Fruit fly (Drosophila melanogaster): ENCODE data around the gene D19B.

- peak; percentile 50 for TF ChIP-seq Bteb2 (GFP tag; optimal IDR thresholded peaks at IDR 0.05)
- peak; percentile 28 for TF ChIP-seq pum (GFP tag; optimal IDR thresholded peaks at IDR 0.05)
- TF ChIP-seq CG31441 (GFP tag; IDR thresholded peaks at IDR 0.05) = peak; percentile 57
- peak; percentile 16 for TF ChIP-seq nerfin-1 (tag; optimal IDR thresholded peaks at IDR 0.05)
- TF ChIP-seq CG10321 (GFP tag; IDR thresholded peaks at IDR 0.05) = no peak
- TF ChIP-seq NK7.1 (GFP tag; optimal IDR thresholded peaks at IDR 0.05) = no peak
- peak; percentile 5 for TF ChIP-seq tup (GFP tag; optimal IDR thresholded peaks at IDR 0.05)
- no peak for TF ChIP-seq Neu2 (GFP tag; optimal IDR thresholded peaks at IDR 0.05; ENCODE audit: borderline replicate concordance)
- TF ChIP-seq kay (GFP tag; optimal IDR thresholded peaks at IDR 0.05) = peak; percentile 5
- TF ChIP-seq CG10209 (GFP tag; optimal IDR thresholded peaks at IDR 0.05) = no peak
Measured at dm6 chr3L:6188995-6189927, 4.5 kb upstream of the D19B start, which contains the start of the genes D19A and CG7386.

All from whole organism, embryonic.